Worm (Caenorhabditis elegans): Measurements from ENCODE around the gene Y41G9A.6.

Y41G9A.6 gene

DNA sequence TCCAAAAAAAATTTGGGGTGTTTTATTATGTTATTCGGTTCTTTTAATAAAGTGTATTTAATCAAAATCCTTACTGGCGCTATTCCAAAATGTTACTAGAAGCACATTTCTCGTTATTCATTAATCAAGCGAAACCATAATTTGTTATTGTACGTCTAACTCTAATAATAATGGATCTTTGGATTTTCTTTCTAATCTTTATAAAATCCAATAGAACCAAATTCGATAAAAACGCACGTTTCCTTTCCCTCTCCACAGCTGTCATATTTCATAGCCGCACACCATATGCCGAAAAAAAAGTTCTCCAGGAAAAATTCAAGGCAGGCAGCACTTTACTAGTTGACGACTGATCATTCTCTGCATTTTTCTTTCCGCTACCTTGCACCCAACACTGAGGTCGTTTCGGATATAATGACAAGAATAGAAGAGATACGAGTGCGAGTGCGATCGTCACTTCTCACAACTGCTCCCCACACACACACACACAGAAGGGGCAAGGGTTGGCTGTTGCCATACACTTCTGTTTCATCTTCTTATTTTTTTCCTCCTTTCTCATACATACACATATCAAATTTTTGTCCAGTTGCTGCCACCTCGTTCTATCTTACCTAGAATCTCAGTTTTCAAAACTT lies 20.1 kb upstream of the Y41G9A.6 start:
- TF ChIP-seq him-1 (tag; optimal IDR thresholded peaks at IDR 0.05) (no peak), W03F9.2 (tag; optimal IDR thresholded peaks at IDR 0.05) (no peak), dao-5 (tag; optimal IDR thresholded peaks at IDR 0.05) (no peak)

DNA sequence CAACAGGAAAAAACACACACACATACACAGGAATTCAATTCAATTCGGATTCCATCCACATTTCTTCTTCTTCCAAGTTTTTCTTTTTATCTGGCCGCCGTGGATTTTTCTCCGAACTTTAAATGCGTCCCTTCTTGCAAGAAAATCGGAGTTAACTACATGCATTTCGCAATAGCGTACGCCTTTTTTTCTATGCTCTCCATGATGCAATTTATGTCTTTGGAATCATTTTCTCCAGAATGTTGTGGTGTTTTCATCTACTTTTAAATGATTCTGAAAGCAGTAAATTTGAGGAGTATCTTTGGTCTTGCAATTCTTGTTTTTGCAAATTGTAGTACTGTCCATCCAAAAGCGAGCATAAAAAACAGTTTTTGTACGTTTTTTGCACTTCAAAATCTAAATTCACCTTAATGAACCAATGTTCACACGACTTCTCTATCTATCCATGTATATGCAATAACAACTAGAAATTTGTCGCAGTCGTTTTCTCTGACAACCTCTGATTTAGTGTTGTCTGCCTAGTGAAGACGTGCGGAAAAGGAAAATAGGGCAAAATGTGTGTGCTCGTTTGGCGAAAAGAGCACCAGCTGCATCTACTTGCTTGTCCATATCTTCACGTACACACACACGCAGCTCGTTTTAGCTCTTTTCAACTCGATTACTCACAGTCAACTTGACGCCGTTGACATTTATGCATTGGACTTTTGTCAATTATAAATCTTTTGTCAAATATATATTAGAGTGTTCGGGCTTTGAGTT lies 18.9 kb upstream of the Y41G9A.6 start:
- TF ChIP-seq W03F9.2 (tag; optimal IDR thresholded peaks at IDR 0.05) (no peak), him-1 (tag; optimal IDR thresholded peaks at IDR 0.05) (no peak), dao-5 (tag; optimal IDR thresholded peaks at IDR 0.05) (no peak)

DNA sequence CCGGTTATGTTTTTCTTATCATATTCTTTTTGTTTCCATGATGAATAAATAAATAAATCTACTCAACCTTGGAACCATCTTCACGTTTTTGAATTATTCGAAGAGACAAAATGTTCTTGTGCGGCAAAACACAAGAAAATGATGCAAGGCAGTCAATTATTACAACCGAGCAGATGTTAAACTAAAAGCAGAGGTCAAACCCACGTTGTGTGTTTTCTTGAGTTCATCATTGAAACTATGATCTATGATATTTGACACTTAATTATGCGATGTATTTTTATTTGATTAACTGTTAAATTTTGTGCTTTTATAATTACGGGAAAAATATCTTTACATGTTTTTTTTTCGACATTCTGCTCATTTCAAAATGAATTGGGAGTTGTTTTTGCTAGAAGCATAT lies 17.9 kb upstream of the Y41G9A.6 start:
- TF ChIP-seq dao-5 (tag; optimal IDR thresholded peaks at IDR 0.05) (no peak), him-1 (tag; optimal IDR thresholded peaks at IDR 0.05) (no peak), W03F9.2 (tag; optimal IDR thresholded peaks at IDR 0.05) (no peak)

DNA sequence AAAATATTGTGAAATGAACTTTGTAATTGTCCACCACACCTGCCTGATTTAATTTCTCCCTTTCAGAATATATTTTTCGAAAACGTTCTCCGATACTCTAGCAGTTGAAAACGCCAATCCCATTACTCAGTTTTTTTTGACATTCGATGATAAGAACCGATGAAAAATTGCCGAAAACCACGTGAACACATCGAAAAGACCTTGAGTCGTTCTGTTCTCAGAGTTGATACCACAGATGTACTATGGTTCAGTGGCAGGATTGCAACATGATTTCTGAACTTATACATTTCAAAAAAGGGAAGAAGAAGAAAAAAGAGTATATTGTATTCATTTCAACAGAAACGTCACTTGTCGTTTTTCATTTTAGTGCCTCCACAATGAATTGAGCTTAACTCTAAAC lies 16.4 kb upstream of the Y41G9A.6 start:
- no peak for TF ChIP-seq dao-5 (tag; optimal IDR thresholded peaks at IDR 0.05)
- TF ChIP-seq W03F9.2 (tag; optimal IDR thresholded peaks at IDR 0.05) = no peak
- no peak for TF ChIP-seq him-1 (tag; optimal IDR thresholded peaks at IDR 0.05)

DNA sequence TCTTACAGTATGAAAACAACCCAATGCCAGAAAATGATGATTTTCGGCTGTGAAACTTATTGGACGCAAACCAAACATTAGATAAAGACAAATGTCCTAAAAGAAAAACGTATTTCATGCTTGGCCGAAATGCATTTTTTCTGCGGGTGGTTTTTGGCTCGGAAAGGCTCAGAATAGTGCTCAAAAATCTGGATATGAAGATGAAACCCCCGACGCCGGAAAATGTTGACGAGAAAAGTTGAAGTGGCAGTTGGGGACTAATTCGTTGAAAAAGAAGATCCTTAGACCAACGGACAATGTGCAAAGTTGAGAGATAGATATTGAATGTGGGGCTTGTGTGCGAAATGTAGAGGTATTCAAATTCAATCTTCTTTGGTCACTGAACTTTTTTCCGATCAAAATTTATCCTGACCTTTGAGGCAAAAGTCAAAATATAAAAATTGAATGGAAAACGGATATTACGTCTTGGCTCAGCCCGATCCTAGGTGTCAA lies 14.9 kb upstream of the Y41G9A.6 start, which contains the start of gene flp-18:
Gene flp-18, minus strand, starts transcription at position 51 of the 492 bp plus-strand sequence.
- no peak for TF ChIP-seq dao-5 (tag; optimal IDR thresholded peaks at IDR 0.05)
- no peak for TF ChIP-seq him-1 (tag; optimal IDR thresholded peaks at IDR 0.05)

DNA sequence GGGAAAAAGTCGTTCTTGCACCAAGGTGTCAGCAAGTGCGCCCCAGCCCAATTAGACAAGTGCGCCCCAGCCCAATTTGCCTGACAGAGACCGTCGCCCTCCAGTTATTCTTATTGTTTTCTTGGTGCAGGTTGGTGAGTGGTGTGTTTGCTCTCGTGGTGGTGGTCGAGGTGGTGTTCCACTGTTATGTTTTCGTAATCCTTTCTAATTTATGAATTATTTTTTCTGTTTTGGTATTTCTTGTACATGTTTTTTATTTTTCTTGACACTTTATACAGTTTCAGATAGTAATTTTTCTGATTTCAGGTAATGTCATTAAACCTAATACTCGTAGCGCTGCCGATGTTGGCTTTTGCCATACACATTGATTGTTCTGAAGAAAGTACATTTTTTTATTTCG lies 5.6 kb upstream of the Y41G9A.6 start, which contains the start of gene Y48D7A.1:
Gene Y48D7A.1, plus strand, starts transcription at position 301 of the 400 bp plus-strand sequence.
- TF ChIP-seq dao-5 (tag; optimal IDR thresholded peaks at IDR 0.05) (no peak), W03F9.2 (tag; optimal IDR thresholded peaks at IDR 0.05) (no peak), him-1 (tag; optimal IDR thresholded peaks at IDR 0.05) (no peak)

DNA sequence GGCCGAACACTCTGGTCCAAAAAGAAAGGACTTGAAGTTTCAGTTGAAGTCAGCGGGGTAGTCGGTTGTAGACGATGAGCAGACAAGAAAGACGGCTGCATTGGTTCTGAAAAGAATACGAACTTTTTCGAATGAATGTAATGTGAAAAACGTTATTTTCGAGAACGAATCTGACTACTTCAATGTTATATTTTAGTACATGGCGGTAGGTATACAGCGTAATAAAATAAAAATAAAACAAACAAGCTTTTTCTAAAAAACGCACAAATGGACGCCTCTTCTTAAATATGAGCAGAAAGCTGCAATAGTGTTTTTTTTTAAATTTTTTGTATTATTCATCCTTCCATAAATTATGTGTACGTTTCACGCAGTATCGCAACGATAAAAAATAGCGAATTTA lies 4.0 kb downstream of the Y41G9A.6 start, which contains the start of gene Y41G9A.17:
Gene Y41G9A.17, minus strand, starts transcription at position 101 of the 400 bp plus-strand sequence.
- no peak for TF ChIP-seq W03F9.2 (tag; optimal IDR thresholded peaks at IDR 0.05)
- TF ChIP-seq dao-5 (tag; optimal IDR thresholded peaks at IDR 0.05) = no peak
- TF ChIP-seq him-1 (tag; optimal IDR thresholded peaks at IDR 0.05) = no peak

DNA sequence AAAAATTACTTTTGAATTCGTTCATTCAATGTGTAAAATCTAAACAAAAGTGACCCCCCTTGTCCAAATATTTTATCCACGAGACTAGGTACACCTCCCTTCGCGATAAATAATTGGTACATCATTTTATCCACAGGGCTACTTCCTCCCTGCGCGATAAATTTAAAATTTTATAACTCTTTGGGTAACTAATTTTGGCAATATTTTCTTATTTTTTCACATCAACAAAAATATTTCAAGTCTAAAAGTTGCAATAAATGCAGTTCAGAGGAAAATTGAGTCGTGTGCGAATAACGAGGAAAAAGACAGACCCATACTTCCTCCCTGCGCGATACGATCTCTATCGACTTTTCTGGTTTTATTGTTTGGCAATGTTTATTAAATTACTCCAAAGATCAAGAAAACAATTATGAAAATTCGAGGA lies 6.6 kb downstream of the Y41G9A.6 start:
- TF ChIP-seq W03F9.2 (tag; optimal IDR thresholded peaks at IDR 0.05) (peak; percentile 98), dao-5 (tag; optimal IDR thresholded peaks at IDR 0.05) (peak; percentile 68), him-1 (tag; optimal IDR thresholded peaks at IDR 0.05) (peak; percentile 99)

DNA sequence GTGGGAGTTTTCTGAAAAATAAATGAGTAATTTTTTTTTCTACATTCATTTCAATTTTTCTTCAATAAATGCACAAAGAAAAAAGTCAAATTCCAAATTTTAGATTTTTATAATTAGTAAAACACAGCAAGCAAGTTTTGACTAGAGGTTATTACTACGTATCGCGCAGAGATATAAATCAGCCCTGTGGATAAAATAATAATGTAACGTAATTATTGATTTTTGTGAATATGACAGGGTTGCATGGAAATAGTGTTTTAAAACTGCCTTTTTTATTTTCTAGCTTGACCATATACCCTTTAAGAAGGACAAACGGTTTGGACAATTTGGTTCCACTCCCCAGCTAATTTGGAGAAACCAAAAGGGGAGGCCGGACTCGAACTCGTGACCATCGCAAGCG lies 7.3 kb downstream of the Y41G9A.6 start:
- no peak for TF ChIP-seq W03F9.2 (tag; optimal IDR thresholded peaks at IDR 0.05)
- no peak for TF ChIP-seq dao-5 (tag; optimal IDR thresholded peaks at IDR 0.05)
- no peak for TF ChIP-seq him-1 (tag; optimal IDR thresholded peaks at IDR 0.05)

DNA sequence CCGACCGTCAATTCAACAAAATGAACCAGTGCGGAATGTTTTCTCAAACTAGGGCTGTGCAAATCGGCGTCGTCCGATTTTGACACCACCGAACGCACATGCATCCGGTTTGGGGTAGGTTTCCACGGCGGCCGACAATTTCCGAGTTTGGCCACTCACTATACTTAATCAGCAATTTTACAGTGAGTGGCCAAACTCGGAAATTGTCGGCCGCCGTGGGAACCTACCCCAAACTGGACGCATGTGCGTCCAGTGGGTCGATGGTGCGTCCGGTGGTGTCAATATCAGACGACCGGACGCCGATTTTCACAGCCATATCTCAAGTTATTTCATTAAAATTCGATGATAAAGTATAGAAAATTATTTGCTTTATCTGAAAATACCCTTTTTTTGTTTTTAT lies 13.5 kb downstream of the Y41G9A.6 start:
- no peak for TF ChIP-seq dao-5 (tag; optimal IDR thresholded peaks at IDR 0.05)
- TF ChIP-seq W03F9.2 (tag; optimal IDR thresholded peaks at IDR 0.05) = no peak
- no peak for TF ChIP-seq him-1 (tag; optimal IDR thresholded peaks at IDR 0.05)

DNA sequence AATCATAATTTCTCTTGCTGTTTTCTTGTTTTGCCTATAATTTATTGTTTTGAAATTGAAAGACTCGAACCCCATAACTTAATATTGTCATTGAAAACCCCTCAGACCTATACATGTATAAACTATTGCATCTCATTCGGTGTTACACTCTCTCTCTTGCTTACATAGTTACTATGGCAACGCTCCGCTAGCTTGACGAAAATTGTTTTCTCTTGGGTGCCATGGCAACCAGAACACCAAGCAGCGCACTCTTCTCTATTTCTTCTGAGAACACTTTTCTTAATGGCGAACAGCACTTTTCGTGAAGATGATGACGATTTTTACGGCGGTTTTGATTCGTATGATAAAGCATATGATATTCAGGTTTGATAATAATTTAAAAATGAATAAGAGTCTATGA lies 19.6 kb downstream of the Y41G9A.6 start, which contains the start of gene osm-5:
Gene osm-5, plus strand, starts transcription at position 268 of the 400 bp plus-strand sequence.
- TF ChIP-seq W03F9.2 (tag; optimal IDR thresholded peaks at IDR 0.05) (no peak), him-1 (tag; optimal IDR thresholded peaks at IDR 0.05) (no peak), dao-5 (tag; optimal IDR thresholded peaks at IDR 0.05) (no peak)

DNA sequence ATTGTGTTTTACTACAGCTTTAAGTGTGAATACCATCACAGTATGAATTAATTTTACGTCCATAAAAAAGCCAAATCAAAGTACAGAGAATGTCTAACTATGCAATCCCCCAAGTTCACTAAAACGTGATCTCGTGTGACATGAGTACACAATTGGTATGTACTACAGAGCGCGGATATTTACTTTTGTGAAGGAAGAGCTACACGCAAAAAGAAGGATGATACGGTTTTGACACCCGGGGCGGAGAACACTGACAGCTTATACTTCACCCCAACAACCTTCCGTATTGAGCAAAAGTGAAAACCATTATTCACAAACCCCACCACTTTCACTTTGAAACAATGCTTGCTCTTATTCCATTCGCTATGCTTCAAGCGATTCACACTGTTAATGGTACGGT lies 21.9 kb downstream of the Y41G9A.6 start, which contains the start of gene nspg-5:
Gene nspg-5, plus strand, starts transcription at position 301 of the 400 bp plus-strand sequence.
- no peak for TF ChIP-seq dao-5 (tag; optimal IDR thresholded peaks at IDR 0.05)
- TF ChIP-seq W03F9.2 (tag; optimal IDR thresholded peaks at IDR 0.05) = no peak
- TF ChIP-seq him-1 (tag; optimal IDR thresholded peaks at IDR 0.05) = no peak

DNA sequence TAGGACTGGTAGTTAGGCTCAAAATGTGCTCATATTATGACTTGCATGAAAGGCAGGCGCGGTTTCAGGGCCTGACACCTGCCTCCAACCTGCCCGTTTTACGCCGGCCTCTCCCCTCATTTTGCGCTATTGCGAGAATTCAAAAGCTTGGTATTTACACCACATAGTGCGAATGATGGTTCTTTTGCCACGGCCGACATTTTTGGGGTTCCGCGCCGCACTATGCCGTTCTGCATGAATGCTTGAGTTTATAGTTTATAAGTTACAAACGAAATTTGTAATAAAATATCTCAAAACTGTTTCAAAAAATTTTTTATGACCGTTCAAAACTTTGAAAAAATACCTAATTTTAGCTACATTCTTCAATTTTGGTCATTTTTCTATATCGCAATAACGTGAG lies 25.5 kb downstream of the Y41G9A.6 start:
- TF ChIP-seq W03F9.2 (tag; optimal IDR thresholded peaks at IDR 0.05) = no peak
- no peak for TF ChIP-seq him-1 (tag; optimal IDR thresholded peaks at IDR 0.05)
- TF ChIP-seq dao-5 (tag; optimal IDR thresholded peaks at IDR 0.05) = no peak

DNA sequence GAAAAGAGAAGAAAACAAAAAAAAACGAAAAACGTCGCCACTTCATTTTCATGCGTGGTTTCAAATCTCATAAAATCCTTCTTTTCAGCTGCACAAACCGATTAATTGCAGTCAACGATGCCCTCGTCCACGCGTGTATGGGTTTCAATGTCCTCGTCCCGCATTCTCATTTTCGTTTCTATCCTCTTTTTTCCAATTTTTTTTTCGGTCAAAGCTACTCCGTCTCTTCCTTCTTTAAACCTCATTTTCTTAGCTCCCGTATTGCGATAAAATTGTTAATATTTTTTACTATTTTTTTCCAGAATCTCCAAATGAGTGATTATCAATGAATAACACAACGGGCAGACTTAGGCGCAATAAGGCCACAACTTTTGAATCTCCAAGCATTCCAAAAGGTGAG lies 27.5 kb downstream of the Y41G9A.6 start, which contains the start of gene aakg-3:
Gene aakg-3, plus strand, starts transcription at position 301 of the 400 bp plus-strand sequence.
- TF ChIP-seq dao-5 (tag; optimal IDR thresholded peaks at IDR 0.05) = no peak
- TF ChIP-seq W03F9.2 (tag; optimal IDR thresholded peaks at IDR 0.05) = no peak
- TF ChIP-seq him-1 (tag; optimal IDR thresholded peaks at IDR 0.05) = no peak
